Fruit fly (Drosophila melanogaster): ENCODE measurements around the gene CG5888.
A peak's percentile ranks its signal among the peaks of the same experiment; 100 is the strongest.

Gene CG5888

dm6 chr2L:16448451-16449206 is at the start of gene CG5888 (continued):
- TF ChIP-seq bcd (GFP tag; optimal IDR thresholded peaks at IDR 0.05) (peak; percentile 0), gt (GFP tag; IDR thresholded peaks at IDR 0.05) (0 out of 2 replicates have a peak, but pooled peaks have one; percentile 25), CG2199 (GFP tag; IDR thresholded peaks at IDR 0.05) (no peak), CG6254 (GFP tag; optimal IDR thresholded peaks at IDR 0.05) (peak; percentile 51), CG6813 (GFP tag; optimal IDR thresholded peaks at IDR 0.05) (peak; percentile 31), inv (GFP tag; IDR thresholded peaks at IDR 0.05; ENCODE audit: partially characterized antibody) (peak; percentile 32; the same call in 1 of the 2 replicates), CG12769 (tag; optimal IDR thresholded peaks at IDR 0.05) (no peak), CG11247 (GFP tag; IDR thresholded peaks at IDR 0.05) (0 out of 2 replicates have a peak, but pooled peaks have one; percentile 57), CG15011 (GFP tag; optimal IDR thresholded peaks at IDR 0.05) (no peak), CG3995 (GFP tag; optimal IDR thresholded peaks at IDR 0.05) (no peak), CG16779 (GFP tag; IDR thresholded peaks at IDR 0.05) (no peak), CG11504 (tag; optimal IDR thresholded peaks at IDR 0.05) (peak; percentile 77), ken (GFP tag; IDR thresholded peaks at IDR 0.05) (peak; percentile 62; the same call in 2 of the 3 replicates), z (GFP tag; IDR thresholded peaks at IDR 0.05) (no peak), lmd (GFP tag; IDR thresholded peaks at IDR 0.05) (peak; percentile 64), cato (GFP tag; optimal IDR thresholded peaks at IDR 0.05; ENCODE audit: borderline replicate concordance) (peak; percentile 41), CG34376 (GFP tag; optimal IDR thresholded peaks at IDR 0.05) (no peak), CG12659 (GFP tag; optimal IDR thresholded peaks at IDR 0.05) (peak; percentile 61), gfzf (GFP tag; optimal IDR thresholded peaks at IDR 0.05) (no peak), CG5180 (GFP tag; optimal IDR thresholded peaks at IDR 0.05) (no peak), Poxn (GFP tag; IDR thresholded peaks at IDR 0.05) (no peak), CG17385 (GFP tag; optimal IDR thresholded peaks at IDR 0.05) (peak; percentile 77), Bdp1 (GFP tag; optimal IDR thresholded peaks at IDR 0.05) (no peak), E2f2 (GFP tag; IDR thresholded peaks at IDR 0.05) (peak; percentile 57), Nf-YA (GFP tag; IDR thresholded peaks at IDR 0.05) (0 out of 2 replicates have a peak, but pooled peaks have one; percentile 22), HLH54F (GFP tag; optimal IDR thresholded peaks at IDR 0.05) (no peak), klu (GFP tag; IDR thresholded peaks at IDR 0.05) (peak; percentile 43; the same call in 1 of the 2 replicates), GATAe (GFP tag; conservative IDR thresholded peaks at IDR 0.05) (no peak), Usf (GFP tag; optimal IDR thresholded peaks at IDR 0.05) (peak; percentile 48), Ets97D (GFP tag; optimal IDR thresholded peaks at IDR 0.05) (no peak), Hr39 (optimal IDR thresholded peaks at IDR 0.05) (no peak), ewg (GFP tag; optimal IDR thresholded peaks at IDR 0.05) (peak; percentile 47), sens-2 (GFP tag; IDR thresholded peaks at IDR 0.05) (peak; percentile 45; the same call in 1 of the 2 replicates), sim (GFP tag; IDR thresholded peaks at IDR 0.05) (peak; percentile 42; the same call in 1 of the 2 replicates), CG10979 (tag; optimal IDR thresholded peaks at IDR 0.05) (peak; percentile 77), CG12104 (GFP tag; optimal IDR thresholded peaks at IDR 0.05) (peak; percentile 20), Eip74EF (GFP tag; optimal IDR thresholded peaks at IDR 0.05) (no peak), CG8478 (optimal IDR thresholded peaks at IDR 0.05) (no peak), CG10543 (GFP tag; optimal IDR thresholded peaks at IDR 0.05) (peak; percentile 50), Nf-YC (tag; optimal IDR thresholded peaks at IDR 0.05) (peak; percentile 29), CG6791 (GFP tag; IDR thresholded peaks at IDR 0.05; ENCODE audit: partially characterized antibody) (no peak), Ets65A (GFP tag) (no peak), onecut (GFP tag; IDR thresholded peaks at IDR 0.05) (peak; percentile 50; the same call in 1 of the 2 replicates), CG3407 (GFP tag; optimal IDR thresholded peaks at IDR 0.05) (peak; percentile 42), Rfx (GFP tag; IDR thresholded peaks at IDR 0.05) (peak; percentile 79), Opbp (GFP tag; IDR thresholded peaks at IDR 0.05; ENCODE audit: partially characterized antibody) (no peak), sna (GFP tag; IDR thresholded peaks at IDR 0.05; ENCODE audit: partially characterized antibody) (no peak), ttk (GFP tag; IDR thresholded peaks at IDR 0.05) (no peak; the same call in 1 of the 2 replicates), CG10321 (GFP tag; IDR thresholded peaks at IDR 0.05) (peak; percentile 28; the same call in 1 of the 2 replicates)
